Worm (Caenorhabditis elegans) whole organism, late embryonic: ENCODE results near the gene Y70G10A.3.

Experiments
- ceh-48 ChIP-seq: sonication (generic microtip); optimal IDR thresholded peaks from 2 replicates; lab custom pipeline; 2016; ENCODE audit warnings: missing genetic modification characterization, inconsistent platforms, missing compliant biosample characterization
- ceh-9 ChIP-seq: sonication (generic microtip); optimal IDR thresholded peaks from 2 replicates; lab custom pipeline; 2016; ENCODE audit warnings: mild to moderate bottlenecking, missing genetic modification characterization, inconsistent platforms, missing compliant biosample characterization
- elt-4 ChIP-seq: sonication (generic microtip); optimal IDR thresholded peaks from 2 replicates; lab custom pipeline; 2016; ENCODE audit warnings: missing genetic modification characterization, missing compliant biosample characterization
- pat-9 ChIP-seq: fragments of 200-800 bp; sonication (Bioruptor generic); optimal IDR thresholded peaks from 2 replicates; lab custom pipeline; 2018; ENCODE audit warnings: mild to moderate bottlenecking, missing genetic modification characterization, moderate library complexity, missing compliant biosample characterization
- ref-2 ChIP-seq: sonication (generic microtip); optimal IDR thresholded peaks from 2 replicates; lab custom pipeline; 2016; ENCODE audit warnings: missing genetic modification characterization, missing compliant biosample characterization
- syd-9 ChIP-seq: sonication (generic microtip); optimal IDR thresholded peaks from 2 replicates; lab custom pipeline; 2016; ENCODE audit warnings: mild to moderate bottlenecking, missing genetic modification characterization, moderate library complexity, missing compliant biosample characterization

DNA sequence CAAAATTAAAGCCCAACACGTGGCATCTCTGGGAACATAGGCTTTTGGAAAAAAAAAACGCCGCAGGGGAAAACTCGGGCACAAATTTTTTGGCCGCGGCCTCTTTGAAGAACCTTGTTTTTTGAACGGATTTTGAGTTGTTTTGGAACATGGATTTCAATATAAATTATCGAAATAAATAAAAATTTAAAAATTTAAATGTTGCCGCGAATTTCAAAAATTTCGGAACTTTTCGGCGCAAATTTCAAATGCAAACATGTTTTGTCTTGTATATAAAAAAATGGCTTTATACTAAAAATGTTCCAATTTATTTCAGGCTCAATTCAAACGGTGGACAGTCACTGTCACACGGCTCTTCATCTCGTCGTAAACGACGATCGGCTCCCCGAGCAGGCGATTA is 5.1 kb downstream of the Y70G10A.3 start:
- TF ChIP-seq ceh-9 (tag; lab: Kevin White, UChicago) (no peak), syd-9 (tag; lab: Kevin White, UChicago) (no peak), elt-4 (tag; lab: Kevin White, UChicago) (no peak), ceh-48 (tag; lab: Kevin White, UChicago) (no peak), ref-2 (tag; lab: Kevin White, UChicago) (no peak), pat-9 (tag; lab: Kevin White, UChicago) (no peak)
